Fruit fly (Drosophila melanogaster) whole organism: ENCODE data around the gene CG43156.

Experiments
- CG8478 ChIP-seq: fragments of >200 bp; optimal IDR thresholded peaks from 2 replicates; lab custom pipeline; 2018; ENCODE audit warnings: inconsistent platforms
- Dll ChIP-seq: fragments of >200 bp; optimal IDR thresholded peaks from 2 replicates; lab custom pipeline; 2017
- EcR ChIP-seq, 2 experiments: fragments of >200 bp; optimal IDR thresholded peaks; 2 replicates each; lab custom pipeline; 2017; ENCODE audit warnings: missing biosample characterization in 2 of 2, missing genetic modification characterization in 2 of 2, missing genetic modification reagents in 2 of 2
- pan ChIP-seq: fragments of >200 bp; optimal IDR thresholded peaks from 2 replicates; lab custom pipeline; 2017
- psq ChIP-seq: fragments of >200 bp; optimal IDR thresholded peaks from 2 replicates; lab custom pipeline; 2017
- usp ChIP-seq: fragments of >200 bp; optimal IDR thresholded peaks from 2 replicates; lab custom pipeline; 2017; ENCODE audit warnings: missing biosample characterization, missing genetic modification characterization, mixed read lengths

CG43156 gene

DNA sequence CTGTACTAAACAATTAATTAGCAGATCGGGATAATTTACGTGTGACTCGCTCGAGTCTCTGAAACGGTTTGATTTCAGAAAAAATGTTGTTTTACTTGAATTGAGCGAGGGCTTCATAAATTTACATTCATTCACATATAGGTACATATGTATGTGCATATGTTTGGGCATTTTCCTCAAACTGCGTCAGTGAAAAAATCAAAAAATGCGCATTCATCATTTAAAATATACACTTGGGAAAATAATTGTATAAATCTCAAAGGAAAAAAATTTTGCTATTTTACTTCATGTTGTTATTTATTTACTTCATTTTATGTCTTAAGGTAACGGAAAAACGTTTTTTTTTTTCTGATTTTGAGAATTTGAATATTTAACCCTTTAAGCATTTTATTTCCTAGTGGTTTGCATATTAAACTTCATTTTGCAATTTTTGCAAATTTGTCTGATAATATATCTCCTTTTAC lies at the start of gene CG43156:
TSS of gene CG43156 (minus strand) at position 51 of the 464 bp plus-strand sequence.
- TF ChIP-seq EcR (GFP tag; optimal IDR thresholded peaks at IDR 0.05; lab: Kevin White, UChicago), result no peak
- no peak for TF ChIP-seq usp (GFP tag; lab: Kevin White, UChicago)
- no peak for TF ChIP-seq psq (lab: Kevin White, UChicago)
- TF ChIP-seq CG8478 (lab: Kevin White, UChicago), result no peak
- TF ChIP-seq Dll (lab: Kevin White, UChicago), result no peak
- TF ChIP-seq pan (lab: Kevin White, UChicago), result no peak

DNA sequence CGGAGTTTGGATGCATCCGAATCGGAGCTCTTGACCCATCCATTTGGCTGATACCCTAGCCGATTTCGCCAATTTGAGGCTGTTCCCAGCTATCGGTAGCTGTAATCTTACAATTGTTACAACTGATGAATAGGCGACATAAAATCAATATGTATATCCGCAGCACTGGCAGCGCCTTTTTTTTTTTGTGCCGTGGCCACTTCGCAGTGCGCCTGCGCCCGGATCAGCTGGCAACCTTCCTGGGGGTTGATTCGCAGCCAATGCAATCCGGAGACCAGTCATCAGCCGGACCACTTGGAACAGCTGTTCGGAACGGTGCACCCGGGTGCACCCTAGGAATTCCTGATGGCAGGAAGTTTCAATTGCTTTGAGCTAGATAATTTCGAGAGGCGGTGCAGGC lies 24.1 kb upstream of the CG43156 start, which contains the start of gene Pdzd8:
TSS of gene Pdzd8 (minus strand) at position 125 of the 400 bp plus-strand sequence.
- TF ChIP-seq pan (lab: Kevin White, UChicago), result no peak
- no peak for TF ChIP-seq CG8478 (lab: Kevin White, UChicago)
- TF ChIP-seq EcR (GFP tag; optimal IDR thresholded peaks at IDR 0.05; lab: Kevin White, UChicago), result no peak
- no peak for TF ChIP-seq Dll (lab: Kevin White, UChicago)
- TF ChIP-seq usp (GFP tag; lab: Kevin White, UChicago), result no peak
- no peak for TF ChIP-seq psq (lab: Kevin White, UChicago)

DNA sequence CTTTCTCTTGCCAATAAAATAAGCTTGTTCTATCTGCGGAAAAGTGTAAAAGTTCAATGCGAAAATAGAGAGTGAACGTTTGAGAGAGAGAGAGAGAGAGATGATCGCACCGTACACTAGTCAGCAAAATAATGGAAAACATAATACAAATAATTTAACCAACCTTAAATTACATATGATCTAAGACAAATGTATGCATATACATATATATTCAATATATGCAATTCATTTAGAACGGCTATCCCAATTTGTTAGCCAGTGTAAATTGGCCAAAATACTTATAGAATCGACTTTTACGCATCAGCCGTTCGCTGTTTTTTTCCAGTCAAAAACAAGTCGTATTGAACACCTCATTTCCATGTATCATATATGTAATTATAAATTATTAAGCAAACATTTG lies 18.5 kb upstream of the CG43156 start:
- no peak for TF ChIP-seq pan (lab: Kevin White, UChicago)
- TF ChIP-seq EcR (GFP tag; optimal IDR thresholded peaks at IDR 0.05; lab: Kevin White, UChicago), result no peak
- no peak for TF ChIP-seq Dll (lab: Kevin White, UChicago)
- no peak for TF ChIP-seq CG8478 (lab: Kevin White, UChicago)
- TF ChIP-seq usp (GFP tag; lab: Kevin White, UChicago), result no peak
- TF ChIP-seq psq (lab: Kevin White, UChicago), result no peak

DNA sequence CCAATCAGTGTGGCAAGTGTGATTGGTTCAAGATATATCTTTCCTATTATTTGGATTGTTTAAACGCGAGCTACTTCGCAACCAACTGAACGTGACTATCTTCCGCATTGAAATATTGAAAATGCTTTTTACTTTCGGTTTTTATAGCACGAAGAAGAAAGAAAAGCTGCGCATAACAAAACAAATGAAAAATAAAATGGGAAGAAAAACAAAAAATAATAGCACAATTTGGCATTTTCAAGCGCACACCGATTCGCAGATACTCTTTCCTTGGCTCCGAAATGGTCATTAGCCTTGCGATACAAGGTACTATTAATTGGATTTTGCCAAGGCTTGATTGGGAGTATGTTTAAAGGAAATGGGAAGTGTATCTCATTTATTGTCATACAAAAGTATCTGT lies 17.9 kb upstream of the CG43156 start, which contains the start of gene Sclp:
TSS of gene Sclp (minus strand) at position 101 of the 400 bp plus-strand sequence.
- TF ChIP-seq pan (lab: Kevin White, UChicago), result no peak
- no peak for TF ChIP-seq CG8478 (lab: Kevin White, UChicago)
- TF ChIP-seq Dll (lab: Kevin White, UChicago), result no peak
- no peak for TF ChIP-seq psq (lab: Kevin White, UChicago)
- TF ChIP-seq EcR (GFP tag; optimal IDR thresholded peaks at IDR 0.05; lab: Kevin White, UChicago), result no peak
- no peak for TF ChIP-seq usp (GFP tag; lab: Kevin White, UChicago)

DNA sequence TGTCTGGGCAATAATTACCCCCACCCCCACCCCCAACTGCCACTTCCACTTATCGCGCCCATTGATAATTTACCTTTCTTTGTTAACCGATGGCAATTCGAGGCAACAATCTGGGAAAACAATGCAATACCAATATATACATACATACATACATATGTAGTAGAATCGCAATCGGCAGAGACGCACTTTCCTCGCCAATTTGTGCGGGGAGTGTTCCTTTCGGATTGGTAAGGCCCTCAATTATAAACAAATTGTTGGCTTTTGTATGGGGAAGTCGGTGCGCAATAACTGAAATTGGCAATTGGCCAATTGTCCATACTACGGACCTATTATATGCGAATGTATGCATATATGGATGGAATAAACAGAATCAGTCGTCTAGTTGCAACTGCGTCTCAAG lies 17.0 kb upstream of the CG43156 start:
- TF ChIP-seq psq (lab: Kevin White, UChicago) (no peak), pan (lab: Kevin White, UChicago) (no peak), EcR (GFP tag; optimal IDR thresholded peaks at IDR 0.05; lab: Kevin White, UChicago) (no peak)

DNA sequence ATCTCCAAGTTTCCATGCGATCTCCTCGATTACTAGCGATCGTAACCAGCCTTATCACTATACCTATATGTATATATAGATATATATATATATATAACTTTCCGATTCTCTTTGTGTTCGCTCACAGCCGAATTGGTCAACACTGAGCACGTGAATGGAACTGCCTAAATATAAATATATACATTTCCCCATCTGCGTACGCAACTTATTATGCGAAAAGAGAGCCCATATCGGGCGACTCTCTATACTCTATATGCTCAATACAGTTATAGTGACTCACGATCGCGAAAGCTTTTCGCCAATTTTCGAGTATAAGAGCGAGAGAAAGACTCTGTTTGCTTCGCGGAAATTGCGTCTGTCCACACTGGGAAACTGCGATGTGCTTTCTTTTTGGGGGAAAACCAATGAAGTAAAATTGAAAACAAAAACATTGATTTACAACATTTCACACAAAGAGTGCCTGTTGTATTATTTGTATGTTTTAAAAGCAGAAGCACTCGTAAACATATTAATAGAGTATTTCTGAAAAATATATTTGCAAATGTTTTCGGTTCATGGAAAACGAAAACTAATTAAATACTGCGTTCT lies 16.1 kb upstream of the CG43156 start:
- TF ChIP-seq usp (GFP tag; lab: Kevin White, UChicago), result no peak
- no peak for TF ChIP-seq psq (lab: Kevin White, UChicago)
- TF ChIP-seq pan (lab: Kevin White, UChicago), result no peak
- no peak for TF ChIP-seq CG8478 (lab: Kevin White, UChicago)
- TF ChIP-seq EcR (GFP tag; optimal IDR thresholded peaks at IDR 0.05; lab: Kevin White, UChicago), result no peak
- no peak for TF ChIP-seq Dll (lab: Kevin White, UChicago)

DNA sequence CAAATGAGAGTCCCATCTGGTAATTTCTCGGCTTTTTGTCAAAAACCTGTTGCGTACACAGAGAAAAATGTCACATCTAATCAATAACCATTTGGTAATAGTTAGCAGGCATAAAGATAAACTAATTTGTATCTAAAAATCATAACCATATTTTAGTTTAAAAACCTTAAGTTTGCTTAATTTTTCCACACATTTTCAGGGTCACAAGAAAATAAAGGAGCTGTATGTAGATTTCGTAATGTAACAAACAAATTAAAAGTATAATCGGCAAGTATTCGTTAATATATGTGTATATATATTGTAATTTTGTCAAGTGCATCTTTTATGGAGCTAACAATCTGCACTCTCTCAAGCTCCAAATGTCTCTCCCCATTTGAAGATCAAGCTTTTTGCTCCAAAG lies 14.3 kb upstream of the CG43156 start:
- no peak for TF ChIP-seq EcR (GFP tag; optimal IDR thresholded peaks at IDR 0.05; lab: Kevin White, UChicago)
- no peak for TF ChIP-seq CG8478 (lab: Kevin White, UChicago)
- TF ChIP-seq pan (lab: Kevin White, UChicago), result no peak
- no peak for TF ChIP-seq Dll (lab: Kevin White, UChicago)
- TF ChIP-seq usp (GFP tag; lab: Kevin White, UChicago), result no peak
- no peak for TF ChIP-seq psq (lab: Kevin White, UChicago)

DNA sequence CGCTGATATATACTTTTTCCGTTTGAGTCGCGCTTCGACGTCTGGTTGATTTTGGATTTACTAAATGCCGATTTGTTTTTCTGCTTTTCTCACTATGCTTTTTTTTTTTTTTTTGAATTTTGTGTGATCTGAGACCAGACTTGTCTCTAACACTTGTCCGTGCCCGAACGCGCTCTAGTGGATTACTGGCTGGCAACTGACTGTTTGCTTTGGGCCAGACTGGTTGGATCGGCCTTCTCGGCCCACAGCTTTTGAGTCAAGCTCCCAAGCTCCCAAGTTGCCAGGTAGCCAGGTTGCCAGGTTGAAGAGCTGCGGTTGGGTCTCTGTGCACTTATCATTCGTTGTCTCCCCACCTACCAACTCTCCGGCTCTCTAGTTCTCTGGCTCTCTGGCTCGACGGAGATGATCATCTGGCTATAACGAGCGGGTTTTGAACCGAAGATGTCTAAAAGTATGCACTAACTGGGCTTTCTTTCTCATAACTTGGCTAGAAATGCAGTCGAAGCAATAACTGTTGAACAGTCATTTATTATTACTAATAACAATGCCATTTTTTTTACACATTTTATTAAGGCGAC lies 10.5 kb upstream of the CG43156 start, which contains the start of gene pot:
TSS of gene pot (minus strand) at position 205 of the 578 bp plus-strand sequence.
- no peak for TF ChIP-seq usp (GFP tag; lab: Kevin White, UChicago)
- TF ChIP-seq CG8478 (lab: Kevin White, UChicago), result no peak
- TF ChIP-seq psq (lab: Kevin White, UChicago), result no peak
- no peak for TF ChIP-seq Dll (lab: Kevin White, UChicago)
- TF ChIP-seq pan (lab: Kevin White, UChicago), result no peak
- TF ChIP-seq EcR (GFP tag; optimal IDR thresholded peaks at IDR 0.05; lab: Kevin White, UChicago), result no peak

DNA sequence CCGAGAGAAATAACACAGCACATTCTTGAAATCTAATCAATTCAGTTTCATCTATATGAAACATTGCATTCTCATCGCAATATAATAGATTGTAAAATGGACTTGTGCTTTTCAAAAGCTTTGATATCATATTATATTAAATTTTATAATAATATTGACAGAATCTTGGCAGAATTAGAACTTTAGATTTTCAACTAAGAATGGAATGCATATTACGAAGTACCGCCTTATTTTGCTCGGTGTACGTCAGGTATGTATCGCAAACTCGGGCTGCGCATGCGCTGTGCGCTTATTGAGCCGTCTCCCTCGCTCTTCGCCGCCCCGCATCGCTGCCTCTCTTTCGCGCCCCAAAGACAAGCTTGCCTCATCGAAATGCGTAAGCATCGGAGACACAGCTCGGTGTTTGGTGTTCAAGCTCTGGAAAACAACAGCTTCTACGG lies 8.5 kb upstream of the CG43156 start:
- TF ChIP-seq CG8478 (lab: Kevin White, UChicago), result no peak
- TF ChIP-seq EcR (GFP tag; optimal IDR thresholded peaks at IDR 0.05; lab: Kevin White, UChicago), result no peak
- no peak for TF ChIP-seq Dll (lab: Kevin White, UChicago)
- no peak for TF ChIP-seq usp (GFP tag; lab: Kevin White, UChicago)
- no peak for TF ChIP-seq psq (lab: Kevin White, UChicago)
- TF ChIP-seq pan (lab: Kevin White, UChicago), result no peak

DNA sequence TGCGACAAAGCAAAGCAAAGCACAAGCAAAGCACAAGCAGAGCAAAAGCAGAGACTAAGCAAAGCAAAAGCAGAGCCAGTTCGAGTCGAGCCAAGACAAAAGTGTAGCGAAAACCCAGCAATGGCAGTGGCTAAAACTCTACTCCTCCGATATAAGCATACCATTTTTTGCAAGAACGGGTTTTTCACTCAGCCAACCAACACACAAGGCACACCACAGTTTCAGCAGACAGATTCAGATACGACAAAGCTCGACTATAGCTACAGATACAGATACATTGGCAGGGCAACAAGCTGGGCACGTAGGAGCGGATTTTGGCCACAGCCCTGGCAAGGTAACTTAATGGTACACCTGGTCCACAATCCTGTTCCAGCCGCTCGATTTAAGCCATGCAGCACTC lies 6.9 kb upstream of the CG43156 start:
- TF ChIP-seq CG8478 (lab: Kevin White, UChicago), result no peak
- TF ChIP-seq pan (lab: Kevin White, UChicago), result no peak
- no peak for TF ChIP-seq EcR (GFP tag; optimal IDR thresholded peaks at IDR 0.05; lab: Kevin White, UChicago)
- no peak for TF ChIP-seq usp (GFP tag; lab: Kevin White, UChicago)
- no peak for TF ChIP-seq Dll (lab: Kevin White, UChicago)
- TF ChIP-seq psq (lab: Kevin White, UChicago), result no peak

DNA sequence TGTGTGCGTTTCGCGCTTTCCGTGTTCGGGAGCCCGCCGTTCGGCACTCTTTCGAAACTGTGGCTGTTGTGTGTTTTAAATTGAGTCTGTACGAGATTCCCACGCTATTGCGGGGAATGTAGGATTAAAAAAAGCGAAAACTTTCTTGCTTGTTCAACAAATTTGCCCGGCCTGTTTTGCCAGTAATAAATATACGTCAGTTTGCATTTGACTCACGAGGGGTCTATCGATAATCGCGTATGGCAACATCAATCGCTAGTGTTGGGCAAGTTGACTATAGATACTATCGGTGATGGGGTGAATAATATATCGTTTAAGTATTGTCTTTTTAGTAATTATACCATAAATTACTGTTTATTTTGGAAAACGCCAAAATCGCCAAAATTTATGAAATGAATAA lies 1.5 kb downstream of the CG43156 start, which contains the start of gene Upf1:
TSS of gene Upf1 (minus strand) at position 228 of the 400 bp plus-strand sequence.
- TF ChIP-seq CG8478 (lab: Kevin White, UChicago) (no peak), Dll (lab: Kevin White, UChicago) (no peak), usp (GFP tag; lab: Kevin White, UChicago) (no peak), psq (lab: Kevin White, UChicago) (no peak), pan (lab: Kevin White, UChicago) (no peak), EcR (GFP tag; optimal IDR thresholded peaks at IDR 0.05; lab: Kevin White, UChicago) (no peak)
